Worm (Caenorhabditis elegans) whole organism, young adult: Measurements from ENCODE around the gene C36H8.1.

ENCODE experiments used
- B0261.1 ChIP-seq: sonication (generic microtip); optimal IDR thresholded peaks from 2 replicates; lab custom pipeline; 2016; ENCODE audit warnings: mild to moderate bottlenecking, missing genetic modification characterization, moderate library complexity, missing compliant biosample characterization
- egl-18 ChIP-seq: fragments of 200-800 bp; sonication (Bioruptor generic); IDR thresholded peaks from 2 replicates; pipeline ENCODE4 v1.3.6; 2022; ENCODE audit warnings: missing genetic modification reagents, missing genetic modification characterization, missing compliant biosample characterization

- TF ChIP-seq B0261.1 (tag; lab: Kevin White, UChicago) (no peak), egl-18 (no peak)
These were observed 40.8 kb downstream of the C36H8.1 start, which contains the start of gene C27D8.4 for ce11 chrIV:12703811-12704210.
